Worm (Caenorhabditis elegans) whole organism, L4 larva: ENCODE results near the gene nprl-2.

Experiments used
- F49E8.2 ChIP-seq: sonication (generic microtip); optimal IDR thresholded peaks from 2 replicates; lab custom pipeline; 2016; ENCODE audit warnings: missing compliant biosample characterization, mild to moderate bottlenecking, missing genetic modification characterization, borderline replicate concordance
- T20F7.1 ChIP-seq: fragments of 200-800 bp; sonication (Bioruptor generic); optimal IDR thresholded peaks from 2 replicates; lab custom pipeline; 2018; ENCODE audit warnings: mild to moderate bottlenecking, missing genetic modification characterization, missing compliant biosample characterization
- Y48G9A.11 ChIP-seq: fragments of 200-800 bp; sonication (Bioruptor generic); IDR thresholded peaks from 2 replicates; pipeline ENCODE4 v1.3.6; 2022; ENCODE audit warnings: missing genetic modification reagents, missing genetic modification characterization, missing compliant biosample characterization
- aha-1 ChIP-seq: fragments of 150-350 bp; peaks from one replicate; lab custom pipeline; 2014; ENCODE audit warnings: missing biosample characterization, missing genetic modification characterization
- ceh-20 ChIP-seq: fragments of 200-800 bp; sonication (Bioruptor generic); IDR thresholded peaks from 2 replicates; pipeline ENCODE4 v1.3.6; 2022; ENCODE audit warnings: missing genetic modification reagents, missing genetic modification characterization, missing compliant biosample characterization
- ceh-32 ChIP-seq: sonication (generic microtip); optimal IDR thresholded peaks from 2 replicates; lab custom pipeline; 2016; ENCODE audit warnings: mild to moderate bottlenecking, missing genetic modification characterization, missing compliant biosample characterization; ENCODE audit not compliant: poor library complexity
- ces-1 ChIP-seq: fragments of 150-350 bp; sonication (generic microtip); optimal IDR thresholded peaks from 4 replicates; lab custom pipeline; 2014; ENCODE audit warnings: missing biosample characterization, missing genetic modification reagents, missing genetic modification characterization
- daf-12 ChIP-seq: fragments of 150-350 bp; optimal IDR thresholded peaks from 2 replicates; lab custom pipeline; 2014; ENCODE audit warnings: missing biosample characterization, missing genetic modification reagents, missing genetic modification characterization
- daf-16 ChIP-seq, 3 experiments: sonication (generic microtip); optimal IDR thresholded peaks; 2 replicates each; lab custom pipeline; 2016 to 2017; ENCODE audit warnings: missing genetic modification characterization in 3 of 3, missing genetic modification reagents in 3 of 3, mild to moderate bottlenecking in 2 of 3, missing compliant biosample characterization in 2 of 3, missing biosample characterization in 1 of 3, moderate library complexity in 1 of 3
- daf-19 ChIP-seq: fragments of 200-800 bp; sonication (Bioruptor generic); conservative IDR thresholded peaks from 2 replicates; pipeline ENCODE4 v1.3.6; 2022; ENCODE audit warnings: missing genetic modification characterization, missing compliant biosample characterization
- daf-8 ChIP-seq: fragments of 200-800 bp; sonication (Bioruptor generic); IDR thresholded peaks from 2 replicates; pipeline ENCODE4 v1.3.6; 2022; ENCODE audit warnings: missing genetic modification characterization, missing compliant biosample characterization
- dmd-6 ChIP-seq: fragments of 200-800 bp; sonication (Bioruptor generic); IDR thresholded peaks from 2 replicates; pipeline ENCODE4 v1.3.6; 2022; ENCODE audit warnings: missing genetic modification reagents, missing genetic modification characterization, missing compliant biosample characterization
- dve-1 ChIP-seq: sonication (generic microtip); optimal IDR thresholded peaks from 2 replicates; lab custom pipeline; 2017; ENCODE audit warnings: antibody characterized with exemption, mild to moderate bottlenecking, missing genetic modification characterization, missing compliant biosample characterization; ENCODE audit not compliant: insufficient read depth
- egl-43 ChIP-seq: fragments of 200-800 bp; sonication (Bioruptor generic); IDR thresholded peaks from 2 replicates; pipeline ENCODE4 v1.3.6; 2022; ENCODE audit warnings: missing genetic modification reagents, missing genetic modification characterization, missing compliant biosample characterization
- gei-8 ChIP-seq: fragments of 200-800 bp; sonication (Bioruptor generic); optimal IDR thresholded peaks from 2 replicates; lab custom pipeline; 2018; ENCODE audit warnings: mild to moderate bottlenecking, missing genetic modification characterization, missing compliant biosample characterization
- hlh-11 ChIP-seq: fragments of 200-800 bp; sonication (Bioruptor generic); optimal IDR thresholded peaks from 2 replicates; lab custom pipeline; 2018; ENCODE audit warnings: mild to moderate bottlenecking, missing genetic modification characterization, missing compliant biosample characterization
- lin-1 ChIP-seq: fragments of 200-800 bp; sonication (Bioruptor generic); IDR thresholded peaks from 2 replicates; pipeline ENCODE4 v1.3.6; 2022; ENCODE audit warnings: missing genetic modification reagents, missing genetic modification characterization, missing compliant biosample characterization
- lin-13 ChIP-seq: fragments of 150-350 bp; optimal IDR thresholded peaks from 2 replicates; lab custom pipeline; 2014; ENCODE audit warnings: missing biosample characterization, missing genetic modification reagents, missing genetic modification characterization
- lin-15B ChIP-seq: fragments of 150-350 bp; sonication (generic microtip); optimal IDR thresholded peaks from 3 replicates; lab custom pipeline; 2014; ENCODE audit warnings: missing biosample characterization, missing genetic modification characterization
- lin-29 ChIP-seq: fragments of 200-800 bp; sonication (Bioruptor generic); IDR thresholded peaks from 2 replicates; pipeline ENCODE4 v1.3.6; 2022; ENCODE audit warnings: missing genetic modification reagents, missing genetic modification characterization, missing compliant biosample characterization
- lin-38 ChIP-seq: fragments of 200-800 bp; sonication (Bioruptor generic); IDR thresholded peaks from 2 replicates; pipeline ENCODE4 v1.3.6; 2022; ENCODE audit warnings: missing genetic modification reagents, missing genetic modification characterization, missing compliant biosample characterization
- mdl-1 ChIP-seq, 2 experiments: fragments of 150-350 bp in 1 of 2; sonication (generic microtip) in 1 of 2; optimal IDR thresholded peaks; 2 replicates each; lab custom pipeline; 2014 to 2017; ENCODE audit warnings: missing biosample characterization in 2 of 2, missing genetic modification characterization in 2 of 2
- nhr-102 ChIP-seq: sonication (generic microtip); optimal IDR thresholded peaks from 2 replicates; lab custom pipeline; 2016; ENCODE audit warnings: mild to moderate bottlenecking, missing genetic modification characterization, moderate library complexity, missing compliant biosample characterization
- nhr-41 ChIP-seq: fragments of 200-800 bp; sonication (Bioruptor generic); IDR thresholded peaks from 2 replicates; pipeline ENCODE4 v1.3.6; 2022; ENCODE audit warnings: missing genetic modification reagents, missing genetic modification characterization, missing compliant biosample characterization
- nhr-48 ChIP-seq: sonication (generic microtip); optimal IDR thresholded peaks from 2 replicates; lab custom pipeline; 2016; ENCODE audit warnings: mild to moderate bottlenecking, missing genetic modification characterization, missing compliant biosample characterization
- php-3 ChIP-seq: fragments of 200-800 bp; sonication (Bioruptor generic); IDR thresholded peaks from 2 replicates; pipeline ENCODE4 v1.3.6; 2022; ENCODE audit warnings: missing genetic modification reagents, missing genetic modification characterization, missing compliant biosample characterization
- saeg-2 ChIP-seq: fragments of 200-800 bp; sonication (Bioruptor generic); IDR thresholded peaks from 2 replicates; pipeline ENCODE4 v1.3.6; 2022; ENCODE audit warnings: missing genetic modification reagents, missing genetic modification characterization, missing compliant biosample characterization
- skn-1 ChIP-seq: fragments of 150-350 bp; optimal IDR thresholded peaks from 2 replicates; lab custom pipeline; 2014; ENCODE audit warnings: missing biosample characterization, missing genetic modification characterization
- spr-3 ChIP-seq: fragments of 200-800 bp; sonication (Bioruptor generic); optimal IDR thresholded peaks from 2 replicates; lab custom pipeline; 2018; ENCODE audit warnings: mild to moderate bottlenecking, missing genetic modification characterization, missing compliant biosample characterization
- unc-130 ChIP-seq: sonication (generic microtip); optimal IDR thresholded peaks from 2 replicates; lab custom pipeline; 2016; ENCODE audit warnings: missing genetic modification reagents, missing genetic modification characterization, missing compliant biosample characterization
- unc-62 ChIP-seq, 3 experiments: fragments of 150-350 bp in 1 of 3; sonication (generic microtip); optimal IDR thresholded peaks in 2 of 3; peaks in 1 of 3; 1 replicate in 1 of 3; 2 replicates in 2 of 3; lab custom pipeline; 2014 to 2017; ENCODE audit warnings: missing biosample characterization in 3 of 3, missing genetic modification characterization in 3 of 3, missing genetic modification reagents in 3 of 3, missing genotype in 1 of 3
- zag-1 ChIP-seq: fragments of 150-350 bp; optimal IDR thresholded peaks from 2 replicates; lab custom pipeline; 2014; ENCODE audit warnings: missing biosample characterization, missing genetic modification characterization
- zfp-2 ChIP-seq: sonication (generic microtip); optimal IDR thresholded peaks from 2 replicates; lab custom pipeline; 2016; ENCODE audit warnings: mild to moderate bottlenecking, missing genetic modification characterization, missing compliant biosample characterization
- zfp-3 ChIP-seq: fragments of 200-800 bp; sonication (Bioruptor generic); conservative IDR thresholded peaks from 2 replicates; pipeline ENCODE4 v1.3.6; 2022; ENCODE audit warnings: missing genetic modification reagents, missing genetic modification characterization, missing compliant biosample characterization

nprl-2 gene

DNA sequence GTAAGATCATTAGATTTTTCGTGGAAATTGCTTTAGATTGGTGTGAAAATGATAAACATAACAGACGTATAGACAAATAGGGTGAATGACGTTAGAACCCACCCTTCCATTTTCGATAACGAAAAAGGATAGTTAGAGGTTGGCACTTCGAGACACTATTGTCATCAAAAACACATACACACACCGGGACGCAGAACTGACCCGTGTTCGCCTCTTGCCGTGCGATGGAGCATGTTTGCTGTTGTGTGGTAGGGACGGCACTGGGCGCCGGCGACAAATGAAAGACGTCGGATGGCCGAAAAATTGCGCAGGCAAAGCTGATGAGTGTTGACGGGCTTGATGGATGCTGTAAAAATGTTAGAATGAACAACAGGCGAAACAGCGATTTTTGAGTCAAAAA lies 6.8 kb upstream of the nprl-2 start (continued):
- TF ChIP-seq daf-8 (no peak), saeg-2 (GFP tag; lab: Robert Waterston, UW) (no peak), zfp-2 (tag; lab: Kevin White, UChicago) (no peak), mdl-1 (tag; optimal IDR thresholded peaks at IDR 0.05; lab: Kevin White, UChicago) (peak in 1 of 2 experiments; percentile 6), zfp-3 (GFP tag; lab: Robert Waterston, UW) (no peak), lin-29 (GFP tag; lab: Robert Waterston, UW) (no peak), gei-8 (no peak), ces-1 (GFP tag; lab: Kevin White, UChicago) (no peak), lin-13 (GFP tag; lab: Kevin White, UChicago) (peak; percentile 29), lin-1 (GFP tag; lab: Robert Waterston, UW) (peak; percentile 60), nhr-102 (peak; percentile 25), ceh-20 (GFP tag; lab: Robert Waterston, UW) (no peak), lin-15B (tag; lab: Kevin White, UChicago) (no peak), skn-1 (tag; lab: Kevin White, UChicago) (no peak), unc-62 (GFP tag; optimal IDR thresholded peaks at IDR 0.05 in 1 of 2; lab: Kevin White, UChicago) (no peak), unc-62 (tag; optimal IDR thresholded peaks at IDR 0.05; lab: Kevin White, UChicago) (no peak), nhr-48 (tag; lab: Kevin White, UChicago) (peak; percentile 20), spr-3 (GFP tag; lab: Kevin White, UChicago) (no peak), php-3 (no peak; the same call in 1 of the 2 replicates), nhr-41 (GFP tag; lab: Robert Waterston, UW) (peak; percentile 65; the same call in 1 of the 2 replicates), aha-1 (tag; lab: Kevin White, UChicago) (peak; percentile 50)

DNA sequence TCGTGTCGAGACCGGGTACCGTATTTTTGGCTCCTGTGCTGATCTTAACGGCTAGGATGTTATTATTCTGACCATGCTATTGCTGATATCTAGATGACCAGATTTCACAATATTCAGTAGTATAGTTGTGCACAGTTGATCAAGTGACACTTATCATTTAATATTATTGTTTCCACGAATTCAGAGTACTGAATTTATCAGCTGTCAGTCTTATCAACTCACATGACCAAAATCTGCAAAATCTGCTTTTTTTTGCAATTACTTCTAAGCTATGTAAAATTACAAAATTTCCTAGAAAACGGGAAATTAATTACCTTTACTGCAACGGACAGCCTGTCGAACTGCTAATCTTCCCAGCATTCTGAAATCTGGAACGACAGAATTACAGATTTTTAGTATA lies 6.2 kb upstream of the nprl-2 start, which contains the start of gene pam-1:
TSS of gene pam-1 (minus strand) at position 368 of the 400 bp plus-strand sequence.
- no peak for TF ChIP-seq daf-19 (GFP tag; lab: Robert Waterston, UW)
- no peak for TF ChIP-seq unc-130 (GFP tag; lab: Kevin White, UChicago)
- TF ChIP-seq php-3: 0 out of 2 replicates have a peak, but pooled peaks have one; percentile 29
- peak; percentile 3 for TF ChIP-seq hlh-11 (tag; lab: Kevin White, UChicago)
- TF ChIP-seq F49E8.2: peak; percentile 49
- peak; percentile 25; the same call in 1 of the 2 replicates for TF ChIP-seq dmd-6
- peak; percentile 43 for TF ChIP-seq dve-1 (tag; lab: Kevin White, UChicago)
- TF ChIP-seq daf-16 (GFP tag; optimal IDR thresholded peaks at IDR 0.05; lab: Kevin White, UChicago): no peak
- TF ChIP-seq daf-16 (tag; optimal IDR thresholded peaks at IDR 0.05; lab: Kevin White, UChicago): peak; percentile 64
- TF ChIP-seq egl-43 (GFP tag; lab: Robert Waterston, UW): no peak
- no peak for TF ChIP-seq zag-1
- TF ChIP-seq Y48G9A.11 (GFP tag; lab: Robert Waterston, UW): no peak

DNA sequence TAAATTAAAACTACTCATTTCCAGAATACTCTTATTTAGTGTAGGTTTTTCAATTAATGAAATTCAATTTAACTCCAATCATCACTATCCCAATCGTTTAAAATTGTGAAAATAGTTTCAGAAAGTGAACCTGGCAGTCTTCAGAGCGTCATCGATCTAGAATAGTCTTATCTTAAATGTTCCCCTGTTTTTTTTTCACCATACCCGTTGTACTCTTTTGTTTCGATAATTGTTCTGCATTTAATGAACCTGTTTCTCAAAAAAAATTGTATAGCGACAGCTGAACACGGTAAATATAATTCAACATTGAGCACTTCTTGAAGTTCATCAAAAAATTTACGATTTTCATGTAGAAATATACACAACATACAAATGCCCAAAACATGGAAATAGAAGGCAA lies 5.4 kb upstream of the nprl-2 start:
- TF ChIP-seq aha-1 (tag; lab: Kevin White, UChicago): peak; percentile 83
- TF ChIP-seq lin-38: peak; percentile 41
- TF ChIP-seq daf-16 (GFP tag; optimal IDR thresholded peaks at IDR 0.05; lab: Kevin White, UChicago): no peak
- peak; percentile 30 for TF ChIP-seq daf-16 (tag; optimal IDR thresholded peaks at IDR 0.05; lab: Kevin White, UChicago)
- TF ChIP-seq ces-1 (GFP tag; lab: Kevin White, UChicago): no peak
- 0 out of 2 replicates have a peak, but pooled peaks have one; percentile 24 for TF ChIP-seq zfp-3 (GFP tag; lab: Robert Waterston, UW)
- no peak for TF ChIP-seq hlh-11 (tag; lab: Kevin White, UChicago)
- TF ChIP-seq ceh-32 (tag; lab: Kevin White, UChicago): no peak
- peak; percentile 30 for TF ChIP-seq T20F7.1 (GFP tag; lab: Kevin White, UChicago)
- TF ChIP-seq daf-12 (tag; lab: Kevin White, UChicago): no peak
